Fruit fly (Drosophila melanogaster) whole organism, embryonic: ENCODE measurements around the gene CG34293.

Experiments
- Abd-B ChIP-seq: fragments of 200-800 bp; sonication (Bioruptor generic); optimal IDR thresholded peaks from 2 replicates; lab custom pipeline; 2018; ENCODE audit warnings: missing biosample characterization, mild to moderate bottlenecking, missing genetic modification characterization, moderate library complexity
- CG11723 ChIP-seq: fragments of 200-800 bp; sonication (Bioruptor generic); optimal IDR thresholded peaks from 2 replicates; lab custom pipeline; 2017; ENCODE audit warnings: missing biosample characterization, mild to moderate bottlenecking, missing genetic modification characterization
- CG17612 ChIP-seq: fragments of 200-800 bp; sonication (Bioruptor generic); IDR thresholded peaks from 2 replicates; pipeline ENCODE4 v1.3.6; 2022; ENCODE audit warnings: missing biosample characterization, missing genetic modification characterization
- CG2116 ChIP-seq: fragments of 200-800 bp; sonication (Bioruptor generic); optimal IDR thresholded peaks from 3 replicates; lab custom pipeline; 2018; ENCODE audit warnings: missing biosample characterization, mild to moderate bottlenecking, missing genetic modification characterization
- CG3995 ChIP-seq: fragments of 200-800 bp; sonication (Bioruptor generic); optimal IDR thresholded peaks from 3 replicates; lab custom pipeline; 2016; ENCODE audit warnings: missing biosample characterization, missing genetic modification characterization
- CG7963 ChIP-seq: fragments of 200-800 bp; sonication (Bioruptor generic); IDR thresholded peaks from 3 replicates; pipeline ENCODE4 v1.3.6; 2022; ENCODE audit warnings: missing biosample characterization, missing genetic modification characterization; ENCODE audit not compliant: partially characterized antibody
- CG9876 ChIP-seq: fragments of 200-800 bp; sonication (Bioruptor generic); optimal IDR thresholded peaks from 2 replicates; lab custom pipeline; 2016; ENCODE audit warnings: missing biosample characterization, missing genetic modification characterization
- D ChIP-seq, 2 experiments: fragments of 200-800 bp in 1 of 2; fragments of >200 bp in 1 of 2; sonication (Bioruptor generic) in 1 of 2; optimal IDR thresholded peaks; 2 replicates in 1 of 2; 3 replicates in 1 of 2; lab custom pipeline; 2017; ENCODE audit warnings: mild to moderate bottlenecking in 1 of 2, missing biosample characterization in 1 of 2, missing genetic modification characterization in 1 of 2, missing genetic modification reagents in 1 of 2
- E2f2 ChIP-seq: fragments of 200-800 bp; sonication (Bioruptor generic); IDR thresholded peaks from 2 replicates; pipeline ENCODE4 v1.3.6; 2022; ENCODE audit warnings: missing biosample characterization, missing genetic modification characterization
- Sry-δ ChIP-seq: fragments of 200-800 bp; sonication (Bioruptor generic); optimal IDR thresholded peaks from 2 replicates; lab custom pipeline; 2016; ENCODE audit warnings: missing biosample characterization, missing genetic modification characterization
- bowl ChIP-seq: fragments of 200-800 bp; sonication (Bioruptor generic); IDR thresholded peaks from 2 replicates; pipeline ENCODE4 v1.3.6; 2022; ENCODE audit warnings: missing biosample characterization, missing genetic modification characterization
- cwo ChIP-seq: fragments of 200-800 bp; sonication (Bioruptor generic); optimal IDR thresholded peaks from 3 replicates; lab custom pipeline; 2017; ENCODE audit warnings: missing biosample characterization, missing genetic modification characterization, mild to moderate bottlenecking, moderate library complexity, missing genetic modification reagents
- pzg ChIP-seq: fragments of 200-800 bp; sonication (Bioruptor generic); optimal IDR thresholded peaks from 3 replicates; lab custom pipeline; 2018; ENCODE audit warnings: missing biosample characterization, mild to moderate bottlenecking, missing genetic modification characterization, moderate library complexity
- sens ChIP-seq: fragments of 200-800 bp; sonication (Bioruptor generic); peaks from one replicate; lab custom pipeline; 2016; ENCODE audit warnings: missing biosample characterization, missing genetic modification characterization
- ttk ChIP-seq: fragments of 200-800 bp; sonication (Bioruptor generic); IDR thresholded peaks from 2 replicates; pipeline ENCODE4 v2.1.2; 2022; ENCODE audit warnings: missing biosample characterization, missing genetic modification characterization
- usp ChIP-seq: fragments of >200 bp; optimal IDR thresholded peaks from 2 replicates; lab custom pipeline; 2017; ENCODE audit warnings: missing biosample characterization, missing genetic modification characterization

Gene CG34293

DNA sequence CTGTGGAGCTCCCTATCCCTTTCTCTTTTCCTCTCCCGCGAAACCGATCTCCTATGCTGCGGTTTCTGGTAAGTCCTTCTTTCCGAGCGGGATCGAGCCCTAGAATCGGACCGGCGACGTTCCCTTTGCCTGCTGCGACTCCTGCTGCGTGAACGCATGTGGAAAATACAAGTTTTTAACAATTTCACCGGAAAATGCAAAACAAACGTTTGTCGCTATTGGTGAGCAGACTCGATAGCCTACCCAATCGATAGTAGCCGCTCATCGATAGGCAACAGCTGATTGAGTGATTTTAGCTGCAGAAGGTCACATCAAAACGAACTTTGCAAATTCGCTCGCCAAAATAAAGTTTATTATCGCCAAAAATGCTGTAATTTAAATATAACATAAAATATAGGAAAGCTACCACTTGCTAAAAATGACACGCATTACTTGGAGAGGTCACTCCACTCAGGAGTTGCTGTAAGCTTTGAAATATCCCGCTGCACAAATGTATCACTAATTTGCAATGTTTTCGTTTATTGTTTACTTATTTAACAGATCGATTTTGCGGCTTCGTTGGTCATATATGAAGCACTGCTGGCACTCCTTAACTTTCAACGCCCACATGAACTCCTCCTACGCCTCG is 48.8 kb downstream of the CG34293 start, which contains the start of the genes CG6066 and CG5880 (continued):
- TF ChIP-seq E2f2 (GFP tag; lab: Robert Waterston, UW) (peak; percentile 48), pzg (peak; percentile 66), CG7963 (GFP tag; lab: Robert Waterston, UW) (peak; percentile 71), CG3995 (GFP tag; lab: Kevin White, UChicago) (peak; percentile 22), CG17612 (no peak), Abd-B (no peak), bowl (GFP tag; lab: Robert Waterston, UW) (no peak), cwo (GFP tag; lab: Kevin White, UChicago) (no peak), CG2116 (peak; percentile 41), CG11723 (no peak), sens (peak; percentile 62), D (optimal IDR thresholded peaks at IDR 0.05; lab: Kevin White, UChicago) (no peak), D (GFP tag; optimal IDR thresholded peaks at IDR 0.05; lab: Kevin White, UChicago) (no peak), usp (GFP tag; lab: Kevin White, UChicago) (no peak), CG9876 (GFP tag; lab: Kevin White, UChicago) (no peak), ttk (GFP tag; lab: Robert Waterston, UW) (no peak), Sry-δ (GFP tag; lab: Kevin White, UChicago) (peak; percentile 84)
